Fruit fly (Drosophila melanogaster) Kc167 (cell line): Measurements from ENCODE around the gene CG34041.

Experiments
- Sin3A ChIP-seq: fragments of >200 bp; optimal IDR thresholded peaks from 2 replicates; lab custom pipeline; 2018; ENCODE audit warnings: missing external identifiers
- ttk ChIP-seq: sonication (Bioruptor generic); optimal IDR thresholded peaks from 2 replicates; lab custom pipeline; 2017; ENCODE audit warnings: missing external identifiers

DNA sequence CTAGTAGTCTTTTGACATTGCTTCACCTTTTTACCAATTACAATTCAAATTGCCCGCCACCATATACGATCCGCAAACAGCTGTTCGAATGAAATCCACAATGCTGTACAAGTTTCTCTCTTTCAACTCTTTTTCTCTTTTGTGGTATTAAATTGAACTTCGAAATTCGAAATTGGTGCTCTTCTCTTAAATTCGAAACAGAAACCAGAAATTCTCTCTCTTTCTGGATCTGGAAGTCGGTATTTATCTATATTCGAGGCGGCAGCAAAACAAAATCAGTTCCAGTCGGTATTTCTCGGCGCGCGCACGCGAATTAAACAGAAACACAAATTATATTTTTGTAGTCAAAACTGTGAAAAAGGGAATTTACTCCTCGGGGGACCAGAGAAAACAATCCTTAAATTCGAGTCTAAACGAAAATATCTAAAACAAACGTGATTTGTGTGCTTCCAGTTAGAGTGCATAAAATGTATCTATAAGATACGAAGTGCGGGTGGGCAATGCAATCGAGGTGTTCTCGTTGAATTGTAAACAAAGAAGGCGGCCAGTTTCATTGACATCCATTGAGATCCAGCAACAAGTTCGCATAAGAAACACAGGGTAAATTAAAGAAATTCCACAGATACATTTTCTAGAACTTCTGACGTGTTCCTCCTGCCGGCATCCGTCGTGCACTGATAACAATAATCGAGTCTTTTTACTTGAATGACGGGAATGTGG, 41.9 kb upstream of the CG34041 start, which contains the start of gene PH4alphaEFB:
- no peak for TF ChIP-seq ttk
- no peak for TF ChIP-seq Sin3A (lab: Kevin White, UChicago)
